Worm (Caenorhabditis elegans): Measurements from ENCODE around the gene srtx-1.

DNA sequence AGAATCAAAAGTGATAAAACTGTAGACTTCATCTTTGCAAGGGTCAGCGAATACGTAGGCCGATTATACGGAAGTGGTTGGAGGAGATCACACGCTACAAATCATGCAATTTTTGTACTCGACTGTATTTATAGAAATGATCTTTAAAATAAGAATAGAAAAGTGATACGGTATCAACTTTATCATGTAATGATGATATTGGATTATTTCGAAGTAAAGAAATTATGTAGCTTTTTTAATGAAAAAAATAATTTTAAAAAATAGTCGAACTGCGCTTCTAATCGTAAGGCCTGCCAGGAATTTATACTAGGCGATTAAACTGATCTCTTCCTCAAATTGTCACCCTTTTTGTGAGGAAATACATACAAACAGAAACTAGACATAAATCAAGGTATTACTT lies 12.8 kb downstream of the srtx-1 start, which contains the start of gene B0496.11:
- TF ChIP-seq klf-2 (GFP tag; conservative IDR thresholded peaks at IDR 0.05) (no peak), flt-1 (GFP tag; IDR thresholded peaks at IDR 0.05) (no peak), cog-1 (tag; optimal IDR thresholded peaks at IDR 0.05) (no peak), ref-1 (GFP tag; conservative IDR thresholded peaks at IDR 0.05) (no peak), ztf-29 (GFP tag; IDR thresholded peaks at IDR 0.05) (no peak), ztf-23 (GFP tag; IDR thresholded peaks at IDR 0.05) (no peak), T22C8.4 (GFP tag; IDR thresholded peaks at IDR 0.05) (no peak), med-1 (GFP tag; optimal IDR thresholded peaks at IDR 0.05; ENCODE audit: insufficient read depth) (no peak)
